Worm (Caenorhabditis elegans): ENCODE measurements around the gene F12E12.2.
A peak's percentile ranks its signal among the peaks of the same experiment; 100 is the strongest.

Gene F12E12.2

ce11 chrII:3787151-3787550 lies 47.4 kb downstream of the F12E12.2 start, which contains the start of gene T24E12.13:
T24E12.13 (plus strand) TSS chrII:3787451.
- TF ChIP-seq tag-97 (GFP tag; IDR thresholded peaks at IDR 0.05) = no peak
- TF ChIP-seq hlh-30 (tag; optimal IDR thresholded peaks at IDR 0.05; ENCODE audit: insufficient read depth) = no peak
- TF ChIP-seq fos-1 (tag; optimal IDR thresholded peaks at IDR 0.05) = no peak
- no peak for TF ChIP-seq lin-38 (GFP tag; IDR thresholded peaks at IDR 0.05)
- no peak for TF ChIP-seq madf-5 (GFP tag; IDR thresholded peaks at IDR 0.05)
- no peak for TF ChIP-seq zfp-2 (tag; optimal IDR thresholded peaks at IDR 0.05)
- no peak for TF ChIP-seq ztf-11 (tag; optimal IDR thresholded peaks at IDR 0.05)
- TF ChIP-seq daf-12 (tag; optimal IDR thresholded peaks at IDR 0.05) = no peak
- TF ChIP-seq D1046.2 (GFP tag; IDR thresholded peaks at IDR 0.05) = no peak
- no peak for TF ChIP-seq nhr-11 (tag; optimal IDR thresholded peaks at IDR 0.05)
- no peak for TF ChIP-seq zfp-3 (GFP tag; conservative IDR thresholded peaks at IDR 0.05)
- TF ChIP-seq unc-39 (tag; optimal IDR thresholded peaks at IDR 0.05) = no peak

DNA sequence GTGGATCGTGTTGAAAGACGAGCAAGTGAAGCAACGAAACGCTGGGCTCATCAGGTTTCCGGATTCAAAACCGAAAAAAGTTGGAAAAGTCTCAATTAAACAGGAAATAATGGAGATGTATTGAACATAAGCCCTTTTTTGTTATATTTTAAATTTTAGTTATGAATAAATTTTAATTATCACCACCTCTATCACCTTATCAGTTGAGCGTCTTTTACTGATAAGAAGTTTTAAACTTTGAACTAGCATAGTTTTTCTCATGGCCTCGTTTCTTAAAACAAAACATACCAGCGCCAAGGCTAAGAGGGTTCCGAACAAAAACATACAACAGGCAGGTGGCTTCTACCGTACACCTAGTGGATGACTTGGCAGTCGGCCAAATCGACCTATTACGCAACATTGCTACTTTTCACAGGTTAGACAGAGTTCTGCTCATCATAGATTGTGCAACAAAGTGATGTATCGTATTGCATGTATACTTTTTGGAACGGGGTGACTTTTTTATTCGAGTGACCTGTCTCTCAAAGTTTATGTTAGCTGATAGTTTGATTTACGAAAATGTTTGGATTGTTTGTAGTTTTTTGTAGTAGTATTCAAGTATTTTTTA lies 48.7 kb downstream of the F12E12.2 start:
- no peak for TF ChIP-seq F26F4.8 (GFP tag; conservative IDR thresholded peaks at IDR 0.05)
- TF ChIP-seq unc-62 (GFP tag; optimal IDR thresholded peaks at IDR 0.05 in 1 of 2) = peak in 1 of 2 experiments; percentile 20
- TF ChIP-seq unc-62 (tag; optimal IDR thresholded peaks at IDR 0.05) = no peak
- TF ChIP-seq pqm-1 (tag; optimal IDR thresholded peaks at IDR 0.05) = peak; percentile 15
- 0 out of 2 replicates have a peak, but pooled peaks have one; percentile 32 for TF ChIP-seq php-3 (GFP tag; IDR thresholded peaks at IDR 0.05)

Data from whole organism, L4 larva.